Fruit fly (Drosophila melanogaster) whole organism, embryonic: ENCODE data around the gene CG7739.
A peak's percentile ranks its signal among the peaks of the same experiment; 100 is the strongest.

Source experiments
- CG3163 ChIP-seq: fragments of 200-800 bp; sonication (Bioruptor generic); optimal IDR thresholded peaks from 3 replicates; lab custom pipeline; 2016; ENCODE audit warnings: missing biosample characterization, missing genetic modification characterization
- CG5180 ChIP-seq: fragments of 200-800 bp; sonication (Bioruptor generic); optimal IDR thresholded peaks from 3 replicates; lab custom pipeline; 2017; ENCODE audit warnings: missing biosample characterization, missing genetic modification characterization, mild to moderate bottlenecking, moderate library complexity, missing genetic modification reagents
- CG6791 ChIP-seq: fragments of 200-800 bp; sonication (Bioruptor generic); IDR thresholded peaks from 3 replicates; pipeline ENCODE4 v1.3.6; 2022; ENCODE audit warnings: missing biosample characterization, missing genetic modification characterization; ENCODE audit not compliant: partially characterized antibody
- CG6813 ChIP-seq: fragments of 200-800 bp; sonication (Bioruptor generic); optimal IDR thresholded peaks from 2 replicates; lab custom pipeline; 2017; ENCODE audit warnings: missing biosample characterization, missing genetic modification characterization, mild to moderate bottlenecking, moderate library complexity, missing genetic modification reagents
- Trl ChIP-seq, 3 experiments: fragments of >200 bp in 2 of 3; fragments of 200-800 bp in 1 of 3; sonication (Bioruptor generic) in 1 of 3; optimal IDR thresholded peaks; 2 replicates in 1 of 3; 3 replicates in 2 of 3; lab custom pipeline; 2016 to 2017; ENCODE audit warnings: missing biosample characterization in 1 of 3, missing genetic modification characterization in 1 of 3
- danr ChIP-seq: fragments of 200-800 bp; sonication (Bioruptor generic); IDR thresholded peaks from 2 replicates; pipeline ENCODE4 v1.3.6; 2022; ENCODE audit warnings: missing biosample characterization, missing genetic modification characterization
- gsb ChIP-seq: fragments of 200-800 bp; sonication (Bioruptor generic); IDR thresholded peaks from 2 replicates; pipeline ENCODE4 v1.3.6; 2022; ENCODE audit warnings: missing biosample characterization, missing genetic modification characterization
- insv ChIP-seq, 2 experiments: fragments of 200-800 bp; sonication (Bioruptor generic); optimal IDR thresholded peaks; 3 replicates each; lab custom pipeline; 2016 to 2018; ENCODE audit warnings: missing biosample characterization in 2 of 2, missing genetic modification characterization in 2 of 2
- luna ChIP-seq: fragments of 200-800 bp; sonication (Bioruptor generic); optimal IDR thresholded peaks from 2 replicates; lab custom pipeline; 2016; ENCODE audit warnings: missing biosample characterization, missing genetic modification characterization

Gene CG7739

dm6 chr3L:15510787-15511186, 52.1 kb downstream of the CG7739 start, which contains the start of gene MsrA (continued):
- TF ChIP-seq danr (GFP tag; lab: Robert Waterston, UW) (no peak), Trl (optimal IDR thresholded peaks at IDR 0.05; lab: Kevin White, UChicago) (peak; percentile 72 to 74), Trl (GFP tag; optimal IDR thresholded peaks at IDR 0.05; lab: Kevin White, UChicago) (no peak), gsb (GFP tag; lab: Robert Waterston, UW) (no peak), CG5180 (no peak), CG3163 (peak; percentile 59), CG6791 (GFP tag; lab: Robert Waterston, UW) (no peak), luna (GFP tag; lab: Kevin White, UChicago) (no peak), CG6813 (GFP tag; lab: Kevin White, UChicago) (no peak), insv (GFP tag; optimal IDR thresholded peaks at IDR 0.05; lab: Kevin White, UChicago) (no peak)
